Worm (Caenorhabditis elegans) whole organism, young adult: ENCODE data around the gene ric-3.

Source experiments
- T07F8.4 ChIP-seq: sonication (generic microtip); optimal IDR thresholded peaks from 2 replicates; lab custom pipeline; 2016; ENCODE audit warnings: mild to moderate bottlenecking, missing genetic modification characterization, moderate library complexity, missing compliant biosample characterization
- Y53F4B.3 ChIP-seq: fragments of 200-800 bp; sonication (Bioruptor generic); IDR thresholded peaks from 2 replicates; pipeline ENCODE4 v1.3.6; 2022; ENCODE audit warnings: missing genetic modification reagents, missing genetic modification characterization, missing compliant biosample characterization
- athp-1 ChIP-seq: sonication (generic microtip); optimal IDR thresholded peaks from 2 replicates; lab custom pipeline; 2017; ENCODE audit warnings: mild to moderate bottlenecking, missing genetic modification characterization, missing compliant biosample characterization
- dpl-1 ChIP-seq: fragments of 150-350 bp; optimal IDR thresholded peaks from 2 replicates; lab custom pipeline; 2014; ENCODE audit warnings: missing biosample characterization, missing genetic modification reagents, missing genetic modification characterization
- ekl-4 ChIP-seq: fragments of 200-800 bp; sonication (Bioruptor generic); IDR thresholded peaks from 2 replicates; pipeline ENCODE4 v1.3.6; 2022; ENCODE audit warnings: missing genetic modification reagents, missing genetic modification characterization, missing compliant biosample characterization
- madf-6 ChIP-seq: fragments of 200-800 bp; sonication (Bioruptor generic); IDR thresholded peaks from 2 replicates; pipeline ENCODE4 v1.3.6; 2022; ENCODE audit warnings: missing genetic modification reagents, missing genetic modification characterization, missing compliant biosample characterization
- mel-28 ChIP-seq: sonication (generic microtip); optimal IDR thresholded peaks from 2 replicates; lab custom pipeline; 2016; ENCODE audit warnings: borderline replicate concordance, mild to moderate bottlenecking, missing genetic modification characterization, missing compliant biosample characterization
- sptf-2 ChIP-seq: fragments of 200-800 bp; sonication (Bioruptor generic); optimal IDR thresholded peaks from 2 replicates; lab custom pipeline; 2018; ENCODE audit warnings: mild to moderate bottlenecking, missing genetic modification characterization, missing compliant biosample characterization
- tbp1 ChIP-seq: fragments of 200-800 bp; sonication (Bioruptor generic); optimal IDR thresholded peaks from 2 replicates; lab custom pipeline; 2018; ENCODE audit warnings: mild to moderate bottlenecking, missing genetic modification characterization, missing compliant biosample characterization
- ztf-25 ChIP-seq: fragments of 200-800 bp; sonication (Bioruptor generic); IDR thresholded peaks from 2 replicates; pipeline ENCODE4 v1.3.6; 2022; ENCODE audit warnings: missing genetic modification reagents, missing genetic modification characterization, missing compliant biosample characterization

ric-3 gene

DNA sequence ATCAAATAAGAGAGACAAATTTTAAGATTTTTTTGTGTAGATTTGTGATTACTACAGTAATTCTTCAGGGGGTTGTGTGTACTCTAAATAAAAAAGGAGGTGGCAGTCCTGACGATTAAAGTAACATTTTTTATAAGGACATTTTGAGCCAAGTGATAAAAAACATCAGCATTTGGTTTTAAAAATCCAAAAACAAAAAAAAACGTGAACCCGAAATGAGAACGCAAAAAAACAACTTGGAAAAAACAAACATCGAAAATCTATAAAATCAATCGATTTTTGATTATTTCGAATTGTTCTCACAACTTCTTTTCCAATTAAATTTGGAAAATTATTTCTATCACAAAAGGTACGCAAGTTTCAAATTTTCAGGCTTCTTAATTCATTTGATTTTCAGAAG is 52.4 kb downstream of the ric-3 start, which contains the start of gene T06C10.3:
Gene T06C10.3, plus strand, starts transcription at position 301 of the 400 bp plus-strand sequence.
- TF ChIP-seq tbp1 (GFP tag; lab: Kevin White, UChicago) (no peak), athp-1 (tag; lab: Kevin White, UChicago) (no peak), madf-6 (GFP tag; lab: Robert Waterston, UW) (no peak), Y53F4B.3 (GFP tag; lab: Robert Waterston, UW) (no peak), T07F8.4 (tag; lab: Kevin White, UChicago) (no peak), dpl-1 (GFP tag; lab: Kevin White, UChicago) (no peak), ekl-4 (GFP tag; lab: Robert Waterston, UW) (no peak), mel-28 (tag; lab: Kevin White, UChicago) (no peak), ztf-25 (GFP tag; lab: Robert Waterston, UW) (no peak), sptf-2 (no peak)
